Fruit fly (Drosophila melanogaster) whole organism, embryonic: ENCODE data around the gene Mrm2.
A peak's percentile ranks its signal among the peaks of the same experiment; 100 is the strongest.

ENCODE experiments used
- ATbp ChIP-seq: fragments of 200-800 bp; sonication (Bioruptor generic); optimal IDR thresholded peaks from 2 replicates; lab custom pipeline; 2017; ENCODE audit warnings: missing biosample characterization, mild to moderate bottlenecking, missing genetic modification characterization, missing genetic modification reagents
- BtbVII ChIP-seq: fragments of 200-800 bp; sonication (Bioruptor generic); optimal IDR thresholded peaks from 3 replicates; lab custom pipeline; 2017; ENCODE audit warnings: missing biosample characterization, mild to moderate bottlenecking, missing genetic modification characterization
- CG11456 ChIP-seq: fragments of 200-800 bp; sonication (Bioruptor generic); IDR thresholded peaks from 3 replicates; pipeline ENCODE4 v1.3.6; 2022; ENCODE audit warnings: missing biosample characterization, missing genetic modification characterization
- CG12236 ChIP-seq: fragments of 200-800 bp; sonication (Bioruptor generic); optimal IDR thresholded peaks from 2 replicates; lab custom pipeline; 2016; ENCODE audit warnings: missing biosample characterization, missing genetic modification characterization
- CG12391 ChIP-seq: fragments of 200-800 bp; sonication (Bioruptor generic); optimal IDR thresholded peaks from 3 replicates; lab custom pipeline; 2018; ENCODE audit warnings: missing biosample characterization, mild to moderate bottlenecking, missing genetic modification characterization, moderate library complexity
- CG13894 ChIP-seq: fragments of 200-800 bp; sonication (Bioruptor generic); optimal IDR thresholded peaks from 3 replicates; lab custom pipeline; 2018; ENCODE audit warnings: missing biosample characterization, mild to moderate bottlenecking, missing genetic modification characterization, moderate library complexity
- CG14014 ChIP-seq: fragments of 200-800 bp; sonication (Bioruptor generic); IDR thresholded peaks from 2 replicates; pipeline ENCODE4 v1.3.6; 2022; ENCODE audit warnings: missing biosample characterization, missing genetic modification characterization
- CG14441 ChIP-seq: fragments of 200-800 bp; sonication (Bioruptor generic); IDR thresholded peaks from 2 replicates; pipeline ENCODE4 v1.3.6; 2022; ENCODE audit warnings: missing biosample characterization, missing genetic modification characterization
- CG14860 ChIP-seq: fragments of 200-800 bp; sonication (Bioruptor generic); IDR thresholded peaks from 3 replicates; pipeline ENCODE4 v1.3.6; 2022; ENCODE audit warnings: missing biosample characterization, missing genetic modification characterization; ENCODE audit not compliant: partially characterized antibody
- CG14965 ChIP-seq: fragments of 200-800 bp; sonication (Bioruptor generic); optimal IDR thresholded peaks from 2 replicates; lab custom pipeline; 2016; ENCODE audit warnings: missing biosample characterization, missing genetic modification characterization, borderline replicate concordance
- CG1529 ChIP-seq: fragments of 200-800 bp; sonication (Bioruptor generic); optimal IDR thresholded peaks from 3 replicates; lab custom pipeline; 2018; ENCODE audit warnings: missing biosample characterization, missing genetic modification characterization
- CG15514 ChIP-seq: fragments of 200-800 bp; sonication (Bioruptor generic); optimal IDR thresholded peaks from 3 replicates; lab custom pipeline; 2017; ENCODE audit warnings: missing biosample characterization, missing genetic modification characterization, mild to moderate bottlenecking, moderate library complexity, missing genetic modification reagents
- CG16815 ChIP-seq: fragments of 200-800 bp; sonication (Bioruptor generic); optimal IDR thresholded peaks from 3 replicates; lab custom pipeline; 2017; ENCODE audit warnings: missing biosample characterization, mild to moderate bottlenecking, missing genetic modification characterization
- CG16863 ChIP-seq: fragments of 200-800 bp; sonication (Bioruptor generic); optimal IDR thresholded peaks from 3 replicates; lab custom pipeline; 2016; ENCODE audit warnings: missing biosample characterization, missing genetic modification characterization
- CG2120 ChIP-seq: fragments of 200-800 bp; sonication (Bioruptor generic); optimal IDR thresholded peaks from 3 replicates; lab custom pipeline; 2016; ENCODE audit warnings: missing biosample characterization, missing genetic modification characterization
- CG2678 ChIP-seq: fragments of 200-800 bp; sonication (Bioruptor generic); optimal IDR thresholded peaks from 3 replicates; lab custom pipeline; 2019; ENCODE audit warnings: missing biosample characterization, mild to moderate bottlenecking, missing genetic modification characterization, moderate library complexity
- CG3065 ChIP-seq: fragments of 200-800 bp; sonication (Bioruptor generic); optimal IDR thresholded peaks from 2 replicates; lab custom pipeline; 2016; ENCODE audit warnings: missing biosample characterization, missing genetic modification characterization
- CG31224 ChIP-seq: fragments of 200-800 bp; sonication (Bioruptor generic); IDR thresholded peaks from 2 replicates; pipeline ENCODE4 v1.3.6; 2022; ENCODE audit warnings: missing biosample characterization, missing genetic modification characterization
- CG32772 ChIP-seq: fragments of 200-800 bp; sonication (Bioruptor generic); IDR thresholded peaks from 2 replicates; pipeline ENCODE4 v1.3.6; 2022; ENCODE audit warnings: missing biosample characterization, missing genetic modification characterization
- CG33213 ChIP-seq: fragments of 200-800 bp; sonication (Bioruptor generic); optimal IDR thresholded peaks from 3 replicates; lab custom pipeline; 2016; ENCODE audit warnings: missing biosample characterization, missing genetic modification characterization
- CG3407 ChIP-seq: fragments of 200-800 bp; sonication (Bioruptor generic); optimal IDR thresholded peaks from 2 replicates; lab custom pipeline; 2018; ENCODE audit warnings: missing biosample characterization, mild to moderate bottlenecking, missing genetic modification characterization
- CG4282 ChIP-seq: fragments of 200-800 bp; sonication (Bioruptor generic); optimal IDR thresholded peaks from 2 replicates; lab custom pipeline; 2016; ENCODE audit warnings: missing biosample characterization, missing genetic modification characterization
- CG4328 ChIP-seq: fragments of 200-800 bp; sonication (Bioruptor generic); optimal IDR thresholded peaks from 3 replicates; lab custom pipeline; 2017; ENCODE audit warnings: missing biosample characterization, missing genetic modification reagents, missing genetic modification characterization
- CG4424 ChIP-seq: fragments of 200-800 bp; sonication (Bioruptor generic); optimal IDR thresholded peaks from 3 replicates; lab custom pipeline; 2016; ENCODE audit warnings: missing biosample characterization, missing genetic modification characterization
- Camta ChIP-seq: fragments of 200-800 bp; sonication (Bioruptor generic); optimal IDR thresholded peaks from 2 replicates; lab custom pipeline; 2016; ENCODE audit warnings: missing biosample characterization, missing genetic modification characterization
- Chrac-16 ChIP-seq: fragments of 200-800 bp; sonication (Bioruptor generic); optimal IDR thresholded peaks from 3 replicates; lab custom pipeline; 2016; ENCODE audit warnings: missing biosample characterization, missing genetic modification characterization
- Doc2 ChIP-seq: fragments of 200-800 bp; sonication (Bioruptor generic); IDR thresholded peaks from 2 replicates; pipeline ENCODE4 v1.3.6; 2022; ENCODE audit warnings: missing biosample characterization, missing genetic modification characterization
- H15 ChIP-seq: fragments of 200-800 bp; sonication (Bioruptor generic); IDR thresholded peaks from 3 replicates; pipeline ENCODE4 v1.3.6; 2022; ENCODE audit warnings: missing biosample characterization, missing genetic modification characterization
- Hr51 ChIP-seq, 2 experiments: fragments of 200-800 bp; sonication (Bioruptor generic); optimal IDR thresholded peaks; 2 replicates in 1 of 2; 3 replicates in 1 of 2; lab custom pipeline; 2016 to 2018; ENCODE audit warnings: missing biosample characterization in 2 of 2, missing genetic modification characterization in 2 of 2, mild to moderate bottlenecking in 1 of 2, moderate library complexity in 1 of 2
- Hsf ChIP-seq: fragments of 200-800 bp; sonication (Bioruptor generic); optimal IDR thresholded peaks from 3 replicates; lab custom pipeline; 2016; ENCODE audit warnings: missing biosample characterization, missing genetic modification characterization
- Jarid2 ChIP-seq: fragments of 200-800 bp; sonication (Bioruptor generic); optimal IDR thresholded peaks from 3 replicates; lab custom pipeline; 2017; ENCODE audit warnings: mild to moderate bottlenecking, missing biosample characterization, missing genetic modification reagents, missing genetic modification characterization
- Lpt ChIP-seq: fragments of >200 bp; optimal IDR thresholded peaks from 2 replicates; lab custom pipeline; 2018; ENCODE audit warnings: missing biosample characterization, missing genetic modification characterization
- MTF-1 ChIP-seq: fragments of 200-800 bp; sonication (Bioruptor generic); optimal IDR thresholded peaks from 2 replicates; lab custom pipeline; 2018; ENCODE audit warnings: missing biosample characterization, mild to moderate bottlenecking, missing genetic modification characterization, borderline replicate concordance
- NK7.1 ChIP-seq: fragments of 200-800 bp; sonication (Bioruptor generic); optimal IDR thresholded peaks from 3 replicates; lab custom pipeline; 2016; ENCODE audit warnings: missing biosample characterization, missing genetic modification characterization
- Oli ChIP-seq: fragments of 200-800 bp; sonication (Bioruptor generic); optimal IDR thresholded peaks from 2 replicates; lab custom pipeline; 2018; ENCODE audit warnings: missing biosample characterization, mild to moderate bottlenecking, missing genetic modification characterization, moderate library complexity
- PHDP ChIP-seq: fragments of 200-800 bp; sonication (Bioruptor generic); optimal IDR thresholded peaks from 3 replicates; lab custom pipeline; 2018; ENCODE audit warnings: missing biosample characterization, mild to moderate bottlenecking, missing genetic modification characterization, moderate library complexity
- Sin3A ChIP-seq: fragments of >200 bp; optimal IDR thresholded peaks from 2 replicates; lab custom pipeline; 2018
- Ssrp ChIP-seq: fragments of 200-800 bp; sonication (Bioruptor generic); optimal IDR thresholded peaks from 2 replicates; lab custom pipeline; 2018; ENCODE audit warnings: missing biosample characterization, mild to moderate bottlenecking, missing genetic modification characterization, moderate library complexity
- amos ChIP-seq: fragments of 200-800 bp; sonication (Bioruptor generic); IDR thresholded peaks from 2 replicates; pipeline ENCODE4 v1.3.6; 2022; ENCODE audit warnings: missing biosample characterization, missing genetic modification characterization; ENCODE audit not compliant: partially characterized antibody
- ara ChIP-seq: fragments of 200-800 bp; sonication (Bioruptor generic); IDR thresholded peaks from 2 replicates; pipeline ENCODE4 v1.3.6; 2022; ENCODE audit warnings: missing biosample characterization, missing genetic modification characterization
- chinmo ChIP-seq: fragments of 200-800 bp; sonication (Bioruptor generic); IDR thresholded peaks from 4 replicates; pipeline ENCODE4 v1.3.6; 2022; ENCODE audit warnings: missing biosample characterization, missing genetic modification characterization; ENCODE audit not compliant: partially characterized antibody
- crol ChIP-seq: fragments of 200-800 bp; sonication (Bioruptor generic); IDR thresholded peaks from 2 replicates; pipeline ENCODE4 v1.3.6; 2022; ENCODE audit warnings: missing biosample characterization, missing genetic modification characterization
- hkb ChIP-seq, 2 experiments: fragments of 200-800 bp in 1 of 2; fragments of >200 bp in 1 of 2; sonication (Bioruptor generic) in 1 of 2; IDR thresholded peaks in 1 of 2; optimal IDR thresholded peaks in 1 of 2; 2 replicates each; pipeline versions ENCODE4 v1.3.6 to Lab custom; 2017 to 2022; ENCODE audit warnings: missing biosample characterization in 1 of 2, missing genetic modification characterization in 1 of 2
- kay ChIP-seq: fragments of 200-800 bp; sonication (Bioruptor generic); optimal IDR thresholded peaks from 2 replicates; lab custom pipeline; 2016; ENCODE audit warnings: missing biosample characterization, missing genetic modification characterization
- lilli ChIP-seq: fragments of 200-800 bp; sonication (Bioruptor generic); optimal IDR thresholded peaks from 3 replicates; lab custom pipeline; 2016; ENCODE audit warnings: missing biosample characterization, missing genetic modification characterization
- sug ChIP-seq: fragments of 200-800 bp; optimal IDR thresholded peaks from 2 replicates; lab custom pipeline; 2019; ENCODE audit warnings: missing biosample characterization, mild to moderate bottlenecking, missing genetic modification characterization, moderate library complexity
- tll ChIP-seq, 2 experiments: fragments of 200-800 bp in 1 of 2; fragments of >200 bp in 1 of 2; sonication (Bioruptor generic) in 1 of 2; optimal IDR thresholded peaks; 2 replicates each; lab custom pipeline; 2017 to 2019; ENCODE audit warnings: missing biosample characterization in 2 of 2, missing genetic modification characterization in 2 of 2, mild to moderate bottlenecking in 1 of 2, moderate library complexity in 1 of 2
- ttk ChIP-seq: fragments of 200-800 bp; sonication (Bioruptor generic); IDR thresholded peaks from 2 replicates; pipeline ENCODE4 v2.1.2; 2022; ENCODE audit warnings: missing biosample characterization, missing genetic modification characterization
- usp ChIP-seq: fragments of >200 bp; optimal IDR thresholded peaks from 2 replicates; lab custom pipeline; 2017; ENCODE audit warnings: missing biosample characterization, missing genetic modification characterization

Gene Mrm2

dm6 chr3R:19889603-19890187 is 28.3 kb downstream of the Mrm2 start (continued):
- peak; percentile 1 for TF ChIP-seq CG3065 (GFP tag; lab: Kevin White, UChicago)
- TF ChIP-seq Hsf (GFP tag; lab: Kevin White, UChicago) = no peak
- peak; percentile 13 for TF ChIP-seq kay (GFP tag; lab: Kevin White, UChicago)
- TF ChIP-seq CG11456 (GFP tag; lab: Robert Waterston, UW) = peak; percentile 61; the same call in 1 of the 3 replicates
- TF ChIP-seq Chrac-16 = peak; percentile 42
- TF ChIP-seq tll (GFP tag; optimal IDR thresholded peaks at IDR 0.05; lab: Kevin White, UChicago) = no peak
- no peak for TF ChIP-seq CG4282 (GFP tag; lab: Kevin White, UChicago)
- TF ChIP-seq CG31224 (GFP tag; lab: Robert Waterston, UW) = peak; percentile 61; the same call in 1 of the 2 replicates
- TF ChIP-seq chinmo (GFP tag; lab: Robert Waterston, UW) = peak; percentile 69; the same call in 3 of the 4 replicates
- no peak for TF ChIP-seq Lpt (GFP tag; lab: Kevin White, UChicago)
- no peak for TF ChIP-seq Sin3A (lab: Kevin White, UChicago)
- TF ChIP-seq CG32772 (GFP tag; lab: Robert Waterston, UW) = no peak
- peak; percentile 52 for TF ChIP-seq ATbp
- peak; percentile 58 for TF ChIP-seq Jarid2
- peak; percentile 27 for TF ChIP-seq CG33213 (GFP tag; lab: Kevin White, UChicago)
- TF ChIP-seq CG14965 = no peak
- peak; percentile 87 for TF ChIP-seq BtbVII (GFP tag; lab: Kevin White, UChicago)
- TF ChIP-seq ara (GFP tag; lab: Robert Waterston, UW) = 0 out of 2 replicates have a peak, but pooled peaks have one; percentile 7
- no peak for TF ChIP-seq CG3407 (GFP tag; lab: Kevin White, UChicago)
- TF ChIP-seq ttk = no peak; the same call in 1 of the 2 replicates
- TF ChIP-seq CG15514 = peak; percentile 71
- no peak for TF ChIP-seq CG14860
- TF ChIP-seq amos = no peak
- peak; percentile 40 for TF ChIP-seq Ssrp
- TF ChIP-seq lilli (GFP tag; lab: Kevin White, UChicago) = peak; percentile 23
- TF ChIP-seq PHDP (tag; lab: Kevin White, UChicago) = peak; percentile 85
- TF ChIP-seq CG2120 (GFP tag; lab: Kevin White, UChicago) = peak; percentile 70
- TF ChIP-seq Camta (GFP tag; lab: Kevin White, UChicago) = no peak
- TF ChIP-seq Hr51 (GFP tag; optimal IDR thresholded peaks at IDR 0.05; lab: Kevin White, UChicago) = peak in 1 of 2 experiments; percentile 88
- peak; percentile 75 for TF ChIP-seq Oli
- peak; percentile 17 for TF ChIP-seq CG13894 (tag; lab: Kevin White, UChicago)
- TF ChIP-seq usp (GFP tag; lab: Kevin White, UChicago) = no peak
- TF ChIP-seq CG12236 = no peak
- peak; percentile 73 for TF ChIP-seq CG12391 (tag; lab: Kevin White, UChicago)
- no peak for TF ChIP-seq crol (GFP tag; lab: Robert Waterston, UW)
- peak; percentile 60 for TF ChIP-seq sug (tag; lab: Kevin White, UChicago)
- TF ChIP-seq CG4328 (GFP tag; lab: Kevin White, UChicago) = peak; percentile 6
- no peak for TF ChIP-seq hkb (optimal IDR thresholded peaks at IDR 0.05; lab: Kevin White, UChicago)
- peak; percentile 66 for TF ChIP-seq hkb (GFP tag; IDR thresholded peaks at IDR 0.05; lab: Robert Waterston, UW)
- TF ChIP-seq H15 (GFP tag; lab: Robert Waterston, UW) = no peak
- TF ChIP-seq MTF-1 (GFP tag; lab: Kevin White, UChicago) = peak; percentile 23
- peak; percentile 24 for TF ChIP-seq CG1529 (GFP tag; lab: Kevin White, UChicago)
- TF ChIP-seq CG4424 (GFP tag; lab: Kevin White, UChicago) = peak; percentile 54
- no peak for TF ChIP-seq NK7.1
- no peak for TF ChIP-seq CG16863 (GFP tag; lab: Kevin White, UChicago)
- peak; percentile 50 for TF ChIP-seq CG14441 (GFP tag; lab: Robert Waterston, UW)
- TF ChIP-seq CG16815 (GFP tag; lab: Kevin White, UChicago) = peak; percentile 47
- TF ChIP-seq CG2678 (tag; lab: Kevin White, UChicago) = peak; percentile 92
- TF ChIP-seq Doc2 (GFP tag; lab: Robert Waterston, UW) = no peak
- peak; percentile 60 for TF ChIP-seq CG14014
